Fruit fly (Drosophila melanogaster) whole organism, pupa: ENCODE results near the gene CG16713.

ENCODE experiments used
- CG14655 ChIP-seq: fragments of 200-800 bp; sonication (Bioruptor generic); optimal IDR thresholded peaks from 3 replicates; lab custom pipeline; 2017; ENCODE audit warnings: mild to moderate bottlenecking, missing biosample characterization, missing genetic modification reagents, missing genetic modification characterization
- CG17806 ChIP-seq: fragments of 200-800 bp; sonication (Bioruptor generic); optimal IDR thresholded peaks from 2 replicates; lab custom pipeline; 2018; ENCODE audit warnings: missing biosample characterization, mild to moderate bottlenecking, missing genetic modification characterization, moderate library complexity
- CG34367 ChIP-seq: fragments of 200-800 bp; sonication (Bioruptor generic); optimal IDR thresholded peaks from 2 replicates; lab custom pipeline; 2018; ENCODE audit warnings: missing biosample characterization, mild to moderate bottlenecking, missing genetic modification characterization
- CG4496 ChIP-seq: fragments of 200-800 bp; sonication (Bioruptor generic); IDR thresholded peaks from 3 replicates; pipeline ENCODE4 v1.3.6; 2022; ENCODE audit warnings: missing biosample characterization, missing genetic modification characterization
- CG9948 ChIP-seq: fragments of 200-800 bp; sonication (Bioruptor generic); optimal IDR thresholded peaks from 2 replicates; lab custom pipeline; 2018; ENCODE audit warnings: missing biosample characterization, mild to moderate bottlenecking, missing genetic modification characterization, moderate library complexity
- EcR ChIP-seq: fragments of 200-800 bp; sonication (Bioruptor generic); optimal IDR thresholded peaks from 3 replicates; lab custom pipeline; 2019; ENCODE audit warnings: missing biosample characterization, missing genetic modification characterization, mild to moderate bottlenecking, moderate library complexity, missing genetic modification reagents
- Pif1B ChIP-seq: fragments of 200-800 bp; sonication (Bioruptor generic); optimal IDR thresholded peaks from 3 replicates; lab custom pipeline; 2016; ENCODE audit warnings: missing biosample characterization, missing genetic modification characterization
- Snoo ChIP-seq: fragments of 200-800 bp; sonication (Bioruptor generic); optimal IDR thresholded peaks from 3 replicates; lab custom pipeline; 2017; ENCODE audit warnings: missing biosample characterization, mild to moderate bottlenecking, missing genetic modification characterization, inconsistent platforms
- rn ChIP-seq: fragments of 200-800 bp; sonication (Bioruptor generic); IDR thresholded peaks from 2 replicates; pipeline ENCODE4 v1.3.6; 2022; ENCODE audit warnings: missing biosample characterization, missing genetic modification characterization

- TF ChIP-seq Pif1B (GFP tag; lab: Kevin White, UChicago) (no peak), CG9948 (tag; lab: Kevin White, UChicago) (no peak), CG4496 (GFP tag; lab: Robert Waterston, UW) (no peak), Snoo (tag; lab: Kevin White, UChicago) (no peak), EcR (GFP tag; lab: Kevin White, UChicago) (no peak), CG14655 (GFP tag; lab: Kevin White, UChicago) (no peak), rn (GFP tag; lab: Robert Waterston, UW) (no peak), CG34367 (tag; lab: Kevin White, UChicago) (no peak), CG17806 (tag; lab: Kevin White, UChicago) (no peak)
Measured at dm6 chr2L:3700374-3700773, 5.2 kb upstream of the CG16713 start, which contains the start of gene Sfp24C1.
